Fruit fly (Drosophila melanogaster): ENCODE measurements around the gene CG8833.

CG8833 gene

DNA sequence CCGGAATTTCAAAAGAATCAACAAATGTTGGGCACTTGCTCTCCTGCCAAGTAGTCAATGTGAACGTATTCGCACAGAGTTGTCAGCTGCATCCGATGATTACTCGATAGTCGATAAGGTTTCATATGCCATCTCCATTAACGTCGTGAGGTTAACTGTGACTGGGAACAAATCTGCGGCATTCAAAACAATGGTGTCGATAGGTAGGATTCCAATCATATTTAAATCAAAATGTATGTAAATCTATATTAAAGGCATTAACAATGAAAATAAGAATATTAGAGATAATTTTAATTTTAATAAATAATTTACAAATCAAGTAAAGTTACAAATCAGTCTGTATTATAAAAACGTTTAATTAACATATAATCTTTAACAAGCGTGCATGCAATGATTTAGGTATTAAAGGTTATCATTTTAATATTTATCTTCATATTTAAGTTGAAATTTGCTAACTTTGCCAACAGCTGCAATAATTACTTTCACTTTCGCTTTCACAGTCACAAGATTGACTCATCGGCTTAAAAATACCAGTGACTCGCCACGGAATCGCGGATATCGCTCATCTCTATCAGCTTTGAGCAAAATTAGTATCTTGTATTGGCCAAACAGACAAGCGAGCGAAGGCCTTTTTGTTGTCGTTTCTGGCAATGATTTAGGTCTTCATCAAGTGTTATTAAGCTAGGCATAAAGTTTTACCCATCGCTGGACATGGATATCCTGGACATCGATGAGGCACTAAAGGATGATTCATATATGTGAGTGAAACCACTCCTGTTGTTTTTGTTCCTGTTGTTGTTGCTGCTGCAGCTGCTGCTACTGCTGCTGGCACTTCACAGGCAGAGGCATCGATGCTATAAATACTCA, 36.1 kb upstream of the CG8833 start, which contains the start of the genes Meics, Nxf3 and ssp2 (continued):
- TF ChIP-seq CG12219 (GFP tag; optimal IDR thresholded peaks at IDR 0.05): no peak
- TF ChIP-seq mld (GFP tag; IDR thresholded peaks at IDR 0.05; ENCODE audit: partially characterized antibody): peak; percentile 39; the same call in 1 of the 3 replicates
- no peak for TF ChIP-seq CG11696 (GFP tag; IDR thresholded peaks at IDR 0.05)
- peak; percentile 2 for TF ChIP-seq CG12155 (GFP tag; optimal IDR thresholded peaks at IDR 0.05)
- no peak for TF ChIP-seq CG11398 (GFP tag; optimal IDR thresholded peaks at IDR 0.05)
- TF ChIP-seq CG12071 (GFP tag; optimal IDR thresholded peaks at IDR 0.05): no peak
- TF ChIP-seq Pdp1 (GFP tag; optimal IDR thresholded peaks at IDR 0.05): peak in 1 of 2 experiments; percentile 7
- TF ChIP-seq pita (GFP tag; optimal IDR thresholded peaks at IDR 0.05): no peak
- no peak for TF ChIP-seq repo (GFP tag; optimal IDR thresholded peaks at IDR 0.05)
- TF ChIP-seq chif (GFP tag; optimal IDR thresholded peaks at IDR 0.05): no peak
- no peak for TF ChIP-seq GATAe (GFP tag; conservative IDR thresholded peaks at IDR 0.05)
- TF ChIP-seq bsh (GFP tag; optimal IDR thresholded peaks at IDR 0.05): no peak
- no peak for TF ChIP-seq toy (GFP tag; IDR thresholded peaks at IDR 0.05)
- TF ChIP-seq CG2875 (GFP tag; optimal IDR thresholded peaks at IDR 0.05): no peak
- TF ChIP-seq fru (optimal IDR thresholded peaks at IDR 0.05): no peak
- no peak for TF ChIP-seq CG8478 (optimal IDR thresholded peaks at IDR 0.05)
- no peak for TF ChIP-seq Dfd (GFP tag; optimal IDR thresholded peaks at IDR 0.05)
- peak; percentile 40 for TF ChIP-seq Ets97D (GFP tag; optimal IDR thresholded peaks at IDR 0.05)
- no peak for TF ChIP-seq CG6765 (GFP tag; optimal IDR thresholded peaks at IDR 0.05)
- peak; percentile 48; the same call in 1 of the 2 replicates for TF ChIP-seq unc-4 (GFP tag; IDR thresholded peaks at IDR 0.05; ENCODE audit: partially characterized antibody)
- no peak for TF ChIP-seq Ada2b (GFP tag; IDR thresholded peaks at IDR 0.05)
- TF ChIP-seq BEAF-32 (GFP tag; optimal IDR thresholded peaks at IDR 0.05): peak; percentile 85
- peak; percentile 6 for TF ChIP-seq bab2 (GFP tag; optimal IDR thresholded peaks at IDR 0.05)
- TF ChIP-seq Max (GFP tag; optimal IDR thresholded peaks at IDR 0.05): no peak
- TF ChIP-seq CG9609 (GFP tag; optimal IDR thresholded peaks at IDR 0.05): peak; percentile 7
- peak; percentile 96 for TF ChIP-seq Ets65A (GFP tag)
- TF ChIP-seq B-H2 (GFP tag; optimal IDR thresholded peaks at IDR 0.05): no peak
- no peak for TF ChIP-seq CG12104 (GFP tag; optimal IDR thresholded peaks at IDR 0.05)
- peak; percentile 68 for TF ChIP-seq ato (GFP tag; IDR thresholded peaks at IDR 0.05; ENCODE audit: partially characterized antibody)
- TF ChIP-seq crp (GFP tag; optimal IDR thresholded peaks at IDR 0.05): peak in 1 of 2 experiments; percentile 47
- no peak for TF ChIP-seq CG18599 (GFP tag; optimal IDR thresholded peaks at IDR 0.05)
- TF ChIP-seq ind (GFP tag; optimal IDR thresholded peaks at IDR 0.05): peak; percentile 45
- no peak for TF ChIP-seq CG16779 (GFP tag; IDR thresholded peaks at IDR 0.05)
- peak; percentile 71 for TF ChIP-seq CG9797 (GFP tag; optimal IDR thresholded peaks at IDR 0.05)
- no peak for TF ChIP-seq crc (GFP tag; optimal IDR thresholded peaks at IDR 0.05)
- TF ChIP-seq dysf (GFP tag; IDR thresholded peaks at IDR 0.05): no peak
- no peak for TF ChIP-seq Optix (GFP tag; IDR thresholded peaks at IDR 0.05)
- TF ChIP-seq knrl (GFP tag; IDR thresholded peaks at IDR 0.05; ENCODE audit: partially characterized antibody): peak; percentile 79
- TF ChIP-seq ttk (GFP tag; IDR thresholded peaks at IDR 0.05): no peak; the same call in 1 of the 2 replicates
- TF ChIP-seq grau (tag; optimal IDR thresholded peaks at IDR 0.05): peak; percentile 13
- no peak for TF ChIP-seq corto (GFP tag; optimal IDR thresholded peaks at IDR 0.05)
- TF ChIP-seq CG14050 (GFP tag; IDR thresholded peaks at IDR 0.05): no peak
- TF ChIP-seq eyg (GFP tag; optimal IDR thresholded peaks at IDR 0.05): no peak
- no peak; the same call in 2 of the 3 replicates for TF ChIP-seq CG17361 (GFP tag; IDR thresholded peaks at IDR 0.05)
- no peak for TF ChIP-seq Camta (GFP tag; optimal IDR thresholded peaks at IDR 0.05)
- TF ChIP-seq CG31441 (GFP tag; IDR thresholded peaks at IDR 0.05): peak; percentile 86; the same call in 1 of the 2 replicates
- peak; percentile 17 for TF ChIP-seq zen (tag; optimal IDR thresholded peaks at IDR 0.05)
- peak; percentile 55 for TF ChIP-seq CG4617 (GFP tag; optimal IDR thresholded peaks at IDR 0.05; ENCODE audit: borderline replicate concordance)
- TF ChIP-seq CG13894 (tag; optimal IDR thresholded peaks at IDR 0.05): no peak

All from whole organism, embryonic.